Fruit fly (Drosophila melanogaster): ENCODE results near the gene CG3386.
A peak's percentile ranks its signal among the peaks of the same experiment; 100 is the strongest.

Gene CG3386

dm6 chr3L:634319-635015 lies 47.8 kb downstream of the CG3386 start (continued):
- peak; percentile 59 for TF ChIP-seq Hey (tag; optimal IDR thresholded peaks at IDR 0.05)
- peak; percentile 47 for TF ChIP-seq CG12769 (tag; optimal IDR thresholded peaks at IDR 0.05)
- TF ChIP-seq dmrt11E (tag; optimal IDR thresholded peaks at IDR 0.05), result peak; percentile 97
- TF ChIP-seq ham (GFP tag; IDR thresholded peaks at IDR 0.05), result no peak
- TF ChIP-seq ase (GFP tag; IDR thresholded peaks at IDR 0.05), result peak; percentile 87
- TF ChIP-seq CG10565 (GFP tag; optimal IDR thresholded peaks at IDR 0.05), result peak; percentile 70
- TF ChIP-seq CG7987 (GFP tag; optimal IDR thresholded peaks at IDR 0.05), result peak; percentile 40
- peak; percentile 88 for TF ChIP-seq NC2α (GFP tag; optimal IDR thresholded peaks at IDR 0.05)
- TF ChIP-seq CG16863 (GFP tag; optimal IDR thresholded peaks at IDR 0.05), result peak; percentile 92
- no peak for TF ChIP-seq lov (optimal IDR thresholded peaks at IDR 0.05)
- peak; percentile 96 for TF ChIP-seq lov (GFP tag; IDR thresholded peaks at IDR 0.05)
- peak; percentile 90 for TF ChIP-seq CG3407 (GFP tag; optimal IDR thresholded peaks at IDR 0.05)
- TF ChIP-seq corto (GFP tag; optimal IDR thresholded peaks at IDR 0.05), result peak; percentile 3
- peak; percentile 82 for TF ChIP-seq CG18599 (GFP tag; optimal IDR thresholded peaks at IDR 0.05)
- peak; percentile 92 for TF ChIP-seq bab2 (GFP tag; optimal IDR thresholded peaks at IDR 0.05)
- TF ChIP-seq phol (tag; optimal IDR thresholded peaks at IDR 0.05), result peak; percentile 94
- TF ChIP-seq CG1603 (tag; optimal IDR thresholded peaks at IDR 0.05), result peak; percentile 93
- TF ChIP-seq CG14667 (GFP tag; IDR thresholded peaks at IDR 0.05), result peak; percentile 83
- peak; percentile 14 for TF ChIP-seq gfzf (GFP tag; optimal IDR thresholded peaks at IDR 0.05)
- TF ChIP-seq CG11696 (GFP tag; IDR thresholded peaks at IDR 0.05), result peak; percentile 58; the same call in 1 of the 2 replicates
- no peak for TF ChIP-seq tna (GFP tag; IDR thresholded peaks at IDR 0.05; ENCODE audit: partially characterized antibody)
- peak; percentile 84 for TF ChIP-seq CG18619 (GFP tag; optimal IDR thresholded peaks at IDR 0.05)
- peak; percentile 85 for TF ChIP-seq CG15269 (tag; optimal IDR thresholded peaks at IDR 0.05)
- TF ChIP-seq CG6765 (GFP tag; optimal IDR thresholded peaks at IDR 0.05), result peak; percentile 64
- TF ChIP-seq danr (GFP tag; IDR thresholded peaks at IDR 0.05), result peak; percentile 82
- peak; percentile 88 for TF ChIP-seq ap (GFP tag; IDR thresholded peaks at IDR 0.05)
- TF ChIP-seq dan (GFP tag; IDR thresholded peaks at IDR 0.05), result peak; percentile 87
- TF ChIP-seq H2.0 (GFP tag; IDR thresholded peaks at IDR 0.05), result peak; percentile 90
- peak; percentile 94 for TF ChIP-seq ATbp (GFP tag; optimal IDR thresholded peaks at IDR 0.05)
- TF ChIP-seq unpg (GFP tag; optimal IDR thresholded peaks at IDR 0.05), result peak; percentile 94
- peak; percentile 74 for TF ChIP-seq CG1647 (GFP tag; optimal IDR thresholded peaks at IDR 0.05)
- peak; percentile 88 for TF ChIP-seq nerfin-1 (tag; optimal IDR thresholded peaks at IDR 0.05)
- TF ChIP-seq CG34224 (GFP tag; IDR thresholded peaks at IDR 0.05; ENCODE audit: partially characterized antibody), result no peak
- TF ChIP-seq onecut (GFP tag; IDR thresholded peaks at IDR 0.05), result peak; percentile 88
- peak; percentile 90 for TF ChIP-seq CG6689 (GFP tag; IDR thresholded peaks at IDR 0.05)
- peak; percentile 90 for TF ChIP-seq CG2875 (GFP tag; optimal IDR thresholded peaks at IDR 0.05)
- peak; percentile 91 for TF ChIP-seq CG8944 (GFP tag; optimal IDR thresholded peaks at IDR 0.05)
- peak; percentile 39 for TF ChIP-seq cwo (GFP tag; optimal IDR thresholded peaks at IDR 0.05)
- TF ChIP-seq CG11085 (GFP tag; IDR thresholded peaks at IDR 0.05), result peak; percentile 70
- TF ChIP-seq Xrp1 (GFP tag; IDR thresholded peaks at IDR 0.05), result peak; percentile 96
- no peak for TF ChIP-seq hb (GFP tag; IDR thresholded peaks at IDR 0.05; ENCODE audit: partially characterized antibody)
- peak; percentile 91 for TF ChIP-seq B-H1 (GFP tag; IDR thresholded peaks at IDR 0.05)
- TF ChIP-seq CG4360 (GFP tag; IDR thresholded peaks at IDR 0.05), result peak; percentile 71
- TF ChIP-seq jigr1 (GFP tag; IDR thresholded peaks at IDR 0.05), result peak; percentile 71; the same call in 2 of the 3 replicates
- peak; percentile 76 for TF ChIP-seq bowl (GFP tag; IDR thresholded peaks at IDR 0.05)
- TF ChIP-seq Nf-YC (tag; optimal IDR thresholded peaks at IDR 0.05), result peak; percentile 26
- TF ChIP-seq Dref (GFP tag; IDR thresholded peaks at IDR 0.05), result no peak
- TF ChIP-seq hth (optimal IDR thresholded peaks at IDR 0.05), result no peak
- TF ChIP-seq CHES-1-like (GFP tag; optimal IDR thresholded peaks at IDR 0.05), result peak; percentile 91
- TF ChIP-seq CG1529 (GFP tag; optimal IDR thresholded peaks at IDR 0.05), result peak; percentile 93
